Fruit fly (Drosophila melanogaster) whole organism, pupa: ENCODE measurements around the gene CG32259.

Experiments used
- CG12605 ChIP-seq: fragments of 200-800 bp; sonication (Bioruptor generic); IDR thresholded peaks from 2 replicates; pipeline ENCODE4 v1.3.6; 2022; ENCODE audit warnings: missing biosample characterization, missing genetic modification characterization
- CG15710 ChIP-seq: fragments of 200-800 bp; sonication (Bioruptor generic); optimal IDR thresholded peaks from 2 replicates; lab custom pipeline; 2018; ENCODE audit warnings: missing biosample characterization, mild to moderate bottlenecking, missing genetic modification characterization, moderate library complexity
- CG17806 ChIP-seq: fragments of 200-800 bp; sonication (Bioruptor generic); optimal IDR thresholded peaks from 2 replicates; lab custom pipeline; 2018; ENCODE audit warnings: missing biosample characterization, mild to moderate bottlenecking, missing genetic modification characterization, moderate library complexity
- CG32121 ChIP-seq: fragments of 200-800 bp; sonication (Bioruptor generic); IDR thresholded peaks from 2 replicates; pipeline ENCODE4 v1.3.6; 2022; ENCODE audit warnings: missing biosample characterization, missing genetic modification characterization
- CG4496 ChIP-seq: fragments of 200-800 bp; sonication (Bioruptor generic); IDR thresholded peaks from 3 replicates; pipeline ENCODE4 v1.3.6; 2022; ENCODE audit warnings: missing biosample characterization, missing genetic modification characterization
- CG8301 ChIP-seq: fragments of 200-800 bp; sonication (Bioruptor generic); optimal IDR thresholded peaks from 2 replicates; lab custom pipeline; 2018; ENCODE audit warnings: missing biosample characterization, mild to moderate bottlenecking, missing genetic modification characterization
- CG9948 ChIP-seq: fragments of 200-800 bp; sonication (Bioruptor generic); optimal IDR thresholded peaks from 2 replicates; lab custom pipeline; 2018; ENCODE audit warnings: missing biosample characterization, mild to moderate bottlenecking, missing genetic modification characterization, moderate library complexity
- EcR ChIP-seq: fragments of 200-800 bp; sonication (Bioruptor generic); optimal IDR thresholded peaks from 3 replicates; lab custom pipeline; 2019; ENCODE audit warnings: missing biosample characterization, missing genetic modification characterization, mild to moderate bottlenecking, moderate library complexity, missing genetic modification reagents
- Pif1A ChIP-seq: fragments of 200-800 bp; sonication (Bioruptor generic); optimal IDR thresholded peaks from 3 replicates; lab custom pipeline; 2016; ENCODE audit warnings: missing biosample characterization, missing genetic modification characterization
- Snoo ChIP-seq: fragments of 200-800 bp; sonication (Bioruptor generic); optimal IDR thresholded peaks from 3 replicates; lab custom pipeline; 2017; ENCODE audit warnings: missing biosample characterization, mild to moderate bottlenecking, missing genetic modification characterization, inconsistent platforms
- rn ChIP-seq: fragments of 200-800 bp; sonication (Bioruptor generic); IDR thresholded peaks from 2 replicates; pipeline ENCODE4 v1.3.6; 2022; ENCODE audit warnings: missing biosample characterization, missing genetic modification characterization

- no peak for TF ChIP-seq CG12605 (GFP tag; lab: Robert Waterston, UW)
- no peak for TF ChIP-seq EcR (GFP tag; lab: Kevin White, UChicago)
- TF ChIP-seq CG8301 (tag; lab: Kevin White, UChicago): no peak
- no peak for TF ChIP-seq rn (GFP tag; lab: Robert Waterston, UW)
- no peak for TF ChIP-seq CG9948
- no peak for TF ChIP-seq CG15710 (tag; lab: Kevin White, UChicago)
- no peak for TF ChIP-seq CG4496
- no peak for TF ChIP-seq Snoo (tag; lab: Kevin White, UChicago)
- no peak for TF ChIP-seq CG17806 (tag; lab: Kevin White, UChicago)
- TF ChIP-seq CG32121 (GFP tag; lab: Robert Waterston, UW): no peak
- no peak for TF ChIP-seq Pif1A (GFP tag; lab: Kevin White, UChicago)
Observed at dm6 chr3L:4083442-4083841, 14.3 kb downstream of the CG32259 start.
